Fruit fly (Drosophila melanogaster) S2 (cell line): ENCODE measurements around the gene CG42271.

Source experiments
- CG8478 ChIP-seq: fragments of >200 bp; optimal IDR thresholded peaks from 2 replicates; lab custom pipeline; 2018
- CTCF ChIP-seq, 2 experiments: fragments of >200 bp; optimal IDR thresholded peaks; 2 replicates each; lab custom pipeline; 2018

- TF ChIP-seq CG8478 (lab: Kevin White, UChicago) (no peak), CTCF (optimal IDR thresholded peaks at IDR 0.05; lab: Kevin White, UChicago) (no peak)
Observed at dm6 chrX:14184062-14184611, 49.7 kb downstream of the CG42271 start, which contains the start of gene CG32603.
